Fruit fly (Drosophila melanogaster) whole organism, wandering third instar larva: ENCODE data around the gene TMEM216.
A peak's percentile ranks its signal among the peaks of the same experiment; 100 is the strongest.

Source experiments
- Abd-B ChIP-seq: fragments of >200 bp; optimal IDR thresholded peaks from 2 replicates; lab custom pipeline; 2017; ENCODE audit warnings: missing biosample characterization, missing genetic modification characterization
- CG32264 ChIP-seq: fragments of 200-800 bp; sonication (Bioruptor generic); optimal IDR thresholded peaks from 2 replicates; lab custom pipeline; 2016; ENCODE audit warnings: missing biosample characterization, missing genetic modification characterization
- CrebA ChIP-seq: fragments of 200-800 bp; sonication (Bioruptor generic); optimal IDR thresholded peaks from 2 replicates; lab custom pipeline; 2016; ENCODE audit warnings: missing biosample characterization, mild to moderate bottlenecking, missing genetic modification characterization, borderline replicate concordance
- Dfd ChIP-seq: fragments of >200 bp; optimal IDR thresholded peaks from 2 replicates; lab custom pipeline; 2017; ENCODE audit warnings: missing biosample characterization, missing genetic modification characterization
- Dif ChIP-seq: fragments of 200-275, 200-300 bp; sonication (Bioruptor generic); optimal IDR thresholded peaks from 2 replicates; lab custom pipeline; 2018; ENCODE audit warnings: missing biosample characterization, missing genetic modification characterization; ENCODE audit not compliant: partially characterized antibody
- HLH106 ChIP-seq: fragments of 200-800 bp; optimal IDR thresholded peaks from 3 replicates; lab custom pipeline; 2019; ENCODE audit warnings: missing biosample characterization, mild to moderate bottlenecking, missing genetic modification characterization, moderate library complexity
- Mio ChIP-seq: sonication (Bioruptor generic); optimal IDR thresholded peaks from 2 replicates; lab custom pipeline; 2016; ENCODE audit warnings: missing biosample characterization, missing genetic modification characterization
- Myc ChIP-seq: fragments of >200 bp; optimal IDR thresholded peaks from 2 replicates; lab custom pipeline; 2017
- N ChIP-seq: fragments of >200 bp; optimal IDR thresholded peaks from 2 replicates; lab custom pipeline; 2018; ENCODE audit warnings: missing biosample characterization, missing external identifiers, missing genetic modification characterization
- OdsH ChIP-seq: fragments of 200-800 bp; sonication (Bioruptor generic); optimal IDR thresholded peaks from 2 replicates; lab custom pipeline; 2016; ENCODE audit warnings: missing biosample characterization, mild to moderate bottlenecking, missing genetic modification characterization
- Sp1 ChIP-seq: fragments of 200-800 bp; sonication (Bioruptor generic); optimal IDR thresholded peaks from 3 replicates; lab custom pipeline; 2019; ENCODE audit warnings: missing biosample characterization, mild to moderate bottlenecking, missing genetic modification characterization, moderate library complexity
- Vsx2 ChIP-seq: fragments of 200-300, 225-300 bp; sonication (Bioruptor generic); optimal IDR thresholded peaks from 2 replicates; lab custom pipeline; 2018; ENCODE audit warnings: missing biosample characterization, missing genetic modification characterization; ENCODE audit not compliant: partially characterized antibody
- br ChIP-seq: fragments of 200-800 bp; sonication (Bioruptor generic); optimal IDR thresholded peaks from 2 replicates; lab custom pipeline; 2016; ENCODE audit warnings: missing biosample characterization, missing genetic modification characterization
- dl ChIP-seq, 2 experiments: fragments of 175-275, 200-275 bp in 1 of 2; fragments of 200-275 bp in 1 of 2; sonication (Bioruptor generic); optimal IDR thresholded peaks; lab custom pipeline; 2018; ENCODE audit warnings: mild to moderate bottlenecking in 2 of 2, missing biosample characterization in 2 of 2, missing genetic modification characterization in 2 of 2, moderate library complexity in 2 of 2; ENCODE audit not compliant: partially characterized antibody in 2 of 2, insufficient read depth in 1 of 2
- dmrt93B ChIP-seq: fragments of 200-800 bp; sonication (Bioruptor generic); optimal IDR thresholded peaks from 2 replicates; lab custom pipeline; 2018; ENCODE audit warnings: missing biosample characterization, mild to moderate bottlenecking, missing genetic modification characterization
- ey ChIP-seq: fragments of 200-800 bp; sonication (Bioruptor generic); optimal IDR thresholded peaks from 2 replicates; lab custom pipeline; 2016; ENCODE audit warnings: missing biosample characterization, missing genetic modification characterization
- foxo ChIP-seq, 2 experiments: fragments of 200-800 bp; sonication (Bioruptor generic); optimal IDR thresholded peaks; 2 replicates in 1 of 2; 3 replicates in 1 of 2; lab custom pipeline; 2016 to 2017; ENCODE audit warnings: missing biosample characterization in 2 of 2, missing genetic modification characterization in 2 of 2
- fru ChIP-seq: fragments of 200-800 bp; sonication (Bioruptor generic); optimal IDR thresholded peaks from 3 replicates; lab custom pipeline; 2016; ENCODE audit warnings: missing biosample characterization, mild to moderate bottlenecking, missing genetic modification characterization
- h ChIP-seq: fragments of 200-800 bp; sonication (Bioruptor generic); optimal IDR thresholded peaks from 3 replicates; lab custom pipeline; 2016; ENCODE audit warnings: missing biosample characterization, mild to moderate bottlenecking, missing genetic modification characterization
- jim ChIP-seq: fragments of 175-275, 200-325 bp; sonication (Bioruptor generic); optimal IDR thresholded peaks from 2 replicates; lab custom pipeline; 2016; ENCODE audit warnings: missing biosample characterization, mild to moderate bottlenecking, missing genetic modification characterization
- lola ChIP-seq: fragments of >200 bp; optimal IDR thresholded peaks from 2 replicates; lab custom pipeline; 2017; ENCODE audit warnings: missing biosample characterization, missing genetic modification characterization
- psq ChIP-seq: fragments of 200-800 bp; sonication (Bioruptor generic); optimal IDR thresholded peaks from 3 replicates; lab custom pipeline; 2017; ENCODE audit warnings: missing biosample characterization, mild to moderate bottlenecking, missing genetic modification characterization, moderate library complexity
- rgr ChIP-seq: fragments of 200-800 bp; sonication (Bioruptor generic); optimal IDR thresholded peaks from 3 replicates; lab custom pipeline; 2016; ENCODE audit warnings: missing biosample characterization, mild to moderate bottlenecking, missing genetic modification characterization
- sage ChIP-seq: fragments of 200-800 bp; sonication (Bioruptor generic); optimal IDR thresholded peaks from 2 replicates; lab custom pipeline; 2016; ENCODE audit warnings: missing biosample characterization, mild to moderate bottlenecking, missing genetic modification characterization
- sv ChIP-seq: fragments of 200-800 bp; sonication (Bioruptor generic); optimal IDR thresholded peaks from 3 replicates; lab custom pipeline; 2016; ENCODE audit warnings: missing biosample characterization, missing genetic modification characterization
- tai ChIP-seq: sonication (Bioruptor generic); optimal IDR thresholded peaks from 2 replicates; lab custom pipeline; 2016; ENCODE audit warnings: missing biosample characterization, missing genetic modification characterization
- usp ChIP-seq: fragments of >200 bp; optimal IDR thresholded peaks from 2 replicates; lab custom pipeline; 2017; ENCODE audit warnings: missing biosample characterization, missing genetic modification characterization
- woc ChIP-seq: sonication (Bioruptor generic); optimal IDR thresholded peaks from 2 replicates; lab custom pipeline; 2016; ENCODE audit warnings: missing biosample characterization, mild to moderate bottlenecking, missing genetic modification characterization

Gene TMEM216

DNA sequence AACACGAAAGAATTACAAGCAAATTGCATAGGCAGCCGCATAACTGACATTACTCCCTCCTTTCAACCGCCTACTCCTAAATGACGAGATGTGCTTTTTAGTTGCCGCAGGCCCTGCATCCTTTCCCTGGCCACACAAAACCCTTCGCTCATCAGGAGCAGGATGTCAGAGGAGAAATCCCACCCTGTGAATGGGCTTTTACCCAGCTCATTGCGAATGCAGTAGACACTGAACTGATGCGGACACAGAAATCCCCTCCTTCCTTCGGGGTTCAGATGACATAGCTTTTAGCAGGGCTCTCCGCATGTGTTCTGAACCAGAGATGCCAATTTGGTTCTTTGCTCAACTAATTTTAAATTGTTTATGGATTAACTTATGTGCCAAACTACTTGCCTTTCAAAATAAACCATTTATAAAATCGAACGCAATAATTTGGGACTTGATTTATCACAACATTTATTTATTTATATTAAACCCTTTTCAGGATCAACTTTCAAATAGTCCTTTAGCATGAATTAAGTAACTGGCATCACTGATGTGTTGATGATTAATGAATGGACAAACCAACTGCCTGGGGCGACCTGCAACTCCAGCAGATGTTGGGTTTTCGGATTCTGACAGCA is 23.2 kb downstream of the TMEM216 start:
- TF ChIP-seq dmrt93B (GFP tag; lab: Kevin White, UChicago) (no peak), ey (GFP tag; lab: Kevin White, UChicago) (peak; percentile 1), HLH106 (tag; lab: Kevin White, UChicago) (peak; percentile 20), N (GFP tag; lab: Kevin White, UChicago) (no peak), Vsx2 (no peak), h (GFP tag; lab: Kevin White, UChicago) (peak; percentile 45), rgr (GFP tag; lab: Kevin White, UChicago) (peak; percentile 42), Sp1 (GFP tag; lab: Kevin White, UChicago) (peak; percentile 40), woc (GFP tag; lab: Kevin White, UChicago) (peak; percentile 36), foxo (GFP tag; optimal IDR thresholded peaks at IDR 0.05; lab: Kevin White, UChicago) (peak in 1 of 2 experiments; percentile 35), OdsH (GFP tag; lab: Kevin White, UChicago) (peak; percentile 25), psq (peak; percentile 10), fru (peak; percentile 65)

DNA sequence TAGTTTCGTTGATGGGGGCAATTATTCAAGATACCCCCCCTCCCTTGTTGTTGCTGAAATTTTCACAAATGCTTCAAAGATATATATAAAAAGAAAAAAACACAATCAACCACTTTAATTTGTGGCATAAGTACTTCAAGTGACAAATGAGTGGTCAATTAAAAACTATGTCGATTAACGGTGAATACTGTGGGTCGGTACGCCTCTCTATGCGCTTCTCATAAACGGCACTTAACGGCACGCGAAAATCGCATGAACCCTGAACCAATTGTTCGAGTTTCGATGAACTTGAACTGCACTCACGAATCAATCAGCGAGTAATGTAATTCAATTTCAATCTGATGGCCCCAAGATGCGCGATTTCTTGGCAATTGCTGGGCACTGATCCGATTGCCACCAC is 24.1 kb downstream of the TMEM216 start:
- TF ChIP-seq br (no peak), tai (GFP tag; lab: Kevin White, UChicago) (no peak), Dif (GFP tag; lab: Kevin White, UChicago) (no peak), jim (GFP tag; lab: Kevin White, UChicago) (no peak), CrebA (no peak), lola (GFP tag; lab: Kevin White, UChicago) (no peak), sv (no peak), usp (GFP tag; lab: Kevin White, UChicago) (no peak), sage (GFP tag; lab: Kevin White, UChicago) (no peak), OdsH (GFP tag; lab: Kevin White, UChicago) (no peak), dl (GFP tag; optimal IDR thresholded peaks at IDR 0.05; lab: Kevin White, UChicago; ENCODE audit: insufficient read depth in 1 of 2, partially characterized antibody in 2 of 2) (no peak), N (GFP tag; lab: Kevin White, UChicago) (no peak), Dfd (GFP tag; lab: Kevin White, UChicago) (no peak)

DNA sequence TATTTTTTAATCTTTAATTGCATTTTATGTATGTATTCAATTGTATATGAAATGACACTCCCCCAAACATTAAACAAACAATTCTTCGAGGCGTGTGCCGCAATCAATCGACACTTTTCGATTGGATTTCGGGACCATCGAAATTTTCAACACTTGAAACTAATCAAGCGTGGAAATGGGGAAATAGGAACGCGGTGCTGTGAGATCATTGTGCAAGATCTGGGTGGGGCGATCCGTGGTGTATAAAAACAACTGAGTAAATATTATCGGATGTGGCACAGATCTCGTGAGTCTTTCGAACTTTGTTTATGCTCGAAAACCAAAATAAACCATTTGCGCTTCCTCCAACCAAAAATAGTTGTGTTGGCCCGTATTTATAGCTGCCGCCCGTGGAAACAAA is 25.2 kb downstream of the TMEM216 start:
- no peak for TF ChIP-seq Mio (GFP tag; lab: Kevin White, UChicago)
- TF ChIP-seq Myc (lab: Kevin White, UChicago), result no peak
- no peak for TF ChIP-seq lola (GFP tag; lab: Kevin White, UChicago)
- no peak for TF ChIP-seq h (GFP tag; lab: Kevin White, UChicago)
- TF ChIP-seq Dfd (GFP tag; lab: Kevin White, UChicago), result no peak
- no peak for TF ChIP-seq ey (GFP tag; lab: Kevin White, UChicago)
- TF ChIP-seq N (GFP tag; lab: Kevin White, UChicago), result no peak
- TF ChIP-seq HLH106 (tag; lab: Kevin White, UChicago), result no peak
- TF ChIP-seq sv, result no peak
- TF ChIP-seq jim (GFP tag; lab: Kevin White, UChicago), result no peak
- TF ChIP-seq dmrt93B (GFP tag; lab: Kevin White, UChicago), result no peak
- no peak for TF ChIP-seq CG32264
- TF ChIP-seq, all 38 proteins: peak for 0

DNA sequence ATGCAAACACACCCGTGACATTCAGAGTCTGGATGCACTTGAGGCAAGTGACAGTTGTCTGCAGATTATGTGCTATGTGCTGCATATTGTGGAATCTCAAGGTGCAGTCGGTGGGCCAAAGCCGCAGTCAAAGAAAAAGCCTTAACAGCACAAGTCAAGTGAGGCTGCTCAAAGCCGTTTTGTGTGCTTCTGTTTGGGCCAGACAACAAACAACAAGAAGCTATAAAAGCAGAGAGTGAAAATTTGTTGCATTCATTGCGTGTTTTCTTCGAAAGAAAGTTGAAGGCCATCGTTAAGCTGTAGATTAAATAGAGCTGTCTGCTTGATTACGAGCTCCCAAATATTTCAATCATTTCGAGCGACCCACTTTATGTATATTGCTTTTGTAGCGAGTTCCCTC is 25.9 kb downstream of the TMEM216 start:
- TF ChIP-seq woc (GFP tag; lab: Kevin White, UChicago) (no peak), dmrt93B (GFP tag; lab: Kevin White, UChicago) (no peak), OdsH (GFP tag; lab: Kevin White, UChicago) (no peak), usp (GFP tag; lab: Kevin White, UChicago) (no peak), dl (GFP tag; optimal IDR thresholded peaks at IDR 0.05; lab: Kevin White, UChicago; ENCODE audit: insufficient read depth in 1 of 2, partially characterized antibody in 2 of 2) (no peak), jim (GFP tag; lab: Kevin White, UChicago) (no peak)
- TF ChIP-seq, all 38 proteins: peak for 0

DNA sequence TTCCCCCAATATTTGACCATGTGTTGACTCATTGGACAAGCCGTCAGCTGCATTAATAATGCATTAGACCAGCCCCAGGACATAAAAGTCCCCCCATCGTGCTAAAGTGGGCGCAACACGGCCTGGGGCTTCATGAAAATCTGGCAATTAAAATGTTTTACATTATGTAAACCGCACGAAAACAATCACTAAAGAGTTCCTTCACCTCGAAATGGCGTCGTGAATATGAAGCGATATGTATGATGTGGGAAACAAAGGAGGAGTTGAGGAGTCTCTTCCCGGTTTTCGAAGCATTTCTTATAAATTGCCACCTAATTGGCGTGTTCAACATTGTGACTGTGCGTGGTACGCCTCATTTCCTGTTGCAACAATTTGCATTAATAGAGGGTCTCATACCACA is 26.6 kb downstream of the TMEM216 start:
- TF ChIP-seq dmrt93B (GFP tag; lab: Kevin White, UChicago) (no peak), Abd-B (no peak), OdsH (GFP tag; lab: Kevin White, UChicago) (no peak), tai (GFP tag; lab: Kevin White, UChicago) (no peak), dl (GFP tag; optimal IDR thresholded peaks at IDR 0.05; lab: Kevin White, UChicago; ENCODE audit: insufficient read depth in 1 of 2, partially characterized antibody in 2 of 2) (no peak), foxo (GFP tag; optimal IDR thresholded peaks at IDR 0.05; lab: Kevin White, UChicago) (no peak)
